Worm (Caenorhabditis elegans): ENCODE results near the gene F52G3.7.

DNA sequence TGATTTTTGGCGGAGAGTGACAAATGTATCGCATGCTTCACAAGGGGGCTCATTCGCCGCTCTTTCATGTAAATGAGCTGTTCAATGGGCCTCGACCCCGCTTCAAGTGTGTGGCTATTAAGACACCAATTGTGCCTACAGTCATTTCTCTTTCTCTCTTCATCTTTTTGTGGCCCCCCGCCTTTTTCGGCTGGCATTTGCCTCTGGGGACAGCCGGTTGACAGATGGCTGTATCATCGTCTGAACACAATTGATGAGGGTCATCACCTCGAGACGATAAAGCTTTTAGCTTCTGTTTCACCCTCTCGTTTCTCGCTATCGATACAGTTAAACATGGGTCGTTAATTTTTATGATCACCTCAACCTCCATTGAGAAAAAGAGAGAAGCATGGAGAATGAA, 24.6 kb downstream of the F52G3.7 start:
- TF ChIP-seq unc-39 (tag; optimal IDR thresholded peaks at IDR 0.05) (no peak), lin-13 (GFP tag; optimal IDR thresholded peaks at IDR 0.05) (no peak), nhr-237 (tag; optimal IDR thresholded peaks at IDR 0.05) (no peak), nhr-129 (tag; optimal IDR thresholded peaks at IDR 0.05) (no peak), snpc-4 (tag; optimal IDR thresholded peaks at IDR 0.05) (no peak)

Measured in whole organism, L2 larva.